Worm (Caenorhabditis elegans): Measurements from ENCODE around the gene chil-27.

Gene chil-27

DNA sequence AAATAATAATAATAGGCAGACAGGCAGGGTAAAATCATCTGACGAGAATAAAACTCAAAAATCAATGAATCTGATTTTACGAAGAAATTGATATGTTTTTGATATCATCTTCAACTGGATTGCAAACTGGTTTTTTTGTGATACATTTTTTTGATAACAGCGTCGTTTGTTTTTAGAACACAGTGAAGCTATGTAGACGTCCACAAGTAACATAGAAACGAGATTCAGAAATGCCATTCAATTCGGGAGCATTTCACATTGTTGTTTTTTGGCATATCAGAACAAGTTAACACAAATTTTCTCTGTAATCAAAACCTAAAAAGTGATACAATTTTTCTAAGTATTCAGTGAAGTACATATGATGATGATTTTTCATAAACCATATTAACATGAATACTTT lies 39.4 kb upstream of the chil-27 start, which contains the start of gene chil-13 (continued):
- TF ChIP-seq cey-2 (tag; optimal IDR thresholded peaks at IDR 0.05; ENCODE audit: borderline replicate concordance, insufficient read depth), result no peak
- TF ChIP-seq unc-130 (GFP tag; optimal IDR thresholded peaks at IDR 0.05), result no peak

DNA sequence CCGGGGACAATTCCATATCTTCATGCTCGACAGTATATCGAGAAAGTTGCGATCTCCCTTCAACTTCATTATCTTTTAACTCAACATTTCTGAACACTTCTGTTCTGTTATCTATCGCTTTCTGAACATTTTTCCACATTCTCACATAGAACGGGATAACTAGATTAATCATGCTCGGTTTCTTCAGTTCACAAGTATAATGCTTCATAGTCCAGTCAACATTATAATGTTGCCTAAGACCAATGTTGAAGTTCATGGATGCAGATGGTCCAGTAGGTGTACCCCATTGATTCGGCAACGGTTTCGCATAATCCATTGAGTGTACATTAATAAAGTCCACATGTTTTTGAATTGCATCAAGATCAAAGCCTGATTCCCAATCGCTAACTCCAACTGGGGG lies 38.8 kb upstream of the chil-27 start:
- no peak for TF ChIP-seq T26A8.4 (GFP tag; IDR thresholded peaks at IDR 0.05)
- peak in 1 of 2 experiments; percentile 91 for TF ChIP-seq unc-62 (GFP tag; optimal IDR thresholded peaks at IDR 0.05 in 1 of 2)
- no peak for TF ChIP-seq unc-62 (tag; optimal IDR thresholded peaks at IDR 0.05)
- peak; percentile 3 for TF ChIP-seq aha-1 (tag)

DNA sequence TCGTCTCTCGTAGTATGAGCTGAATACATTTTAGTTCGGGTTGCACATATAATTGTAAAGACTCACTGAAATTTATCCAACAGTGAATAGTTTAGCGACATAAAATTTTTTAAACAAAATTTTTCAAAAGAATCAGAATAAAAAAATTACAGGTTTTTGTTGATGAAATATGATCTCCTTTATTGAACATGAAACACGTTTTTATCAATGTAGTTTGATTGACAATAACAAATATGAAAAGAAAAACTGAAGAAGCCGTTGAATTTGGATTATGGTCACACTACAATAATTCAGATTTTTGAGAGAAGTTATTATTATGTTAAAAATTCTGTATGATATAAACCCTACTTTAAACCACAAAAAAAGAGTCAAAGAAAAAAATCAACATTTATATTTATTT lies 37.6 kb upstream of the chil-27 start, which contains the start of gene chil-17:
Gene chil-17 (minus strand): TSS at position 101 of the 400 bp plus-strand sequence.
- TF ChIP-seq nhr-77 (tag; optimal IDR thresholded peaks at IDR 0.05) (no peak), F49E8.2 (tag; optimal IDR thresholded peaks at IDR 0.05; ENCODE audit: borderline replicate concordance) (no peak), ztf-7 (tag; optimal IDR thresholded peaks at IDR 0.05) (no peak), nhr-237 (tag; optimal IDR thresholded peaks at IDR 0.05) (no peak), Y5F2A.4 (GFP tag; optimal IDR thresholded peaks at IDR 0.05) (no peak), pqm-1 (tag; optimal IDR thresholded peaks at IDR 0.05) (no peak), rbr-2 (tag; optimal IDR thresholded peaks at IDR 0.05) (no peak), fos-1 (tag; optimal IDR thresholded peaks at IDR 0.05) (no peak), Y48G9A.11 (GFP tag; IDR thresholded peaks at IDR 0.05) (no peak), ctbp-1 (GFP tag; IDR thresholded peaks at IDR 0.05) (no peak), F26F4.8 (GFP tag; conservative IDR thresholded peaks at IDR 0.05) (no peak), mep-1 (tag; optimal IDR thresholded peaks at IDR 0.05) (no peak), ceh-82 (tag; optimal IDR thresholded peaks at IDR 0.05) (no peak), daf-19 (GFP tag; conservative IDR thresholded peaks at IDR 0.05) (no peak)

DNA sequence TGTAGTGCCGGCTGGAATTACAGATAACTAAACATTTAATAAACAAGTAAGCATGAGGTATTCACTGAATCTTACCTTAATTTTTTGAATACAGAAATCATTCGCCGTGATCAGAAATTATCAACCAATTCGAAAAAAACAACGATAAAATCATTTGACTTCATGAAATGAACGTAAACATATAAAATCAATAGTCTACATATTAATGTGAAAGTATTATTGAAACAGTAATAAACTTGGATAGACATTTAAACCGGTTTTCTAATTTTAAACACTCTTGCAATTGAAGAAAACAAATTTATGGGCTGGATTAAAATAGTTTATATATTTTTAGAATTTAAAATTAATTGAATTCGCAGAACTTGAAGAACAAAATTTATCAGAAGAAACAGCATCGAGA lies 35.8 kb upstream of the chil-27 start, which contains the start of gene chil-16:
Gene chil-16 (minus strand): TSS at position 101 of the 400 bp plus-strand sequence.
- TF ChIP-seq fkh-10 (GFP tag; optimal IDR thresholded peaks at IDR 0.05), result no peak
- no peak for TF ChIP-seq lin-1 (GFP tag; IDR thresholded peaks at IDR 0.05)

DNA sequence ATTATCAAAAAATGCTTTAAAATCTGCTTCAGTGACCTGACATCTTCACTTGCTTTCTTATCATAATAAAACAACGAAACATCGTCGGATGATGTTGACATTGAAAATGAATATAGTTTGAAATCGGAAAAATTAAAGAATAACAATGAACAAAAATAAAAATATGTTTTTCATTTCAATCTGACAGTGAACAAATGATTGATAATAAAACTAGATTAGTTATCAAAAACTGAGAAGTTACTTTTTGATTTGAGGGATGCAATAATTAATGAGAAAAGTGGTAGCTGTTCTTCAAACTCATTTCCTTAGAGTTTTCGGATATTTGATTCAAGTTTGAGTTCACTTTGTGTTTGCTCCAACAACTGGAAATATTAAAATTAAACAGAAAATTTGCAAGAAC lies 34.1 kb upstream of the chil-27 start, which contains the start of gene chil-15:
Gene chil-15 (minus strand): TSS at position 101 of the 400 bp plus-strand sequence.
- TF ChIP-seq lin-13 (GFP tag; optimal IDR thresholded peaks at IDR 0.05) (no peak), zip-11 (GFP tag; IDR thresholded peaks at IDR 0.05) (no peak), nhr-111 (GFP tag; optimal IDR thresholded peaks at IDR 0.05) (no peak), nhr-102 (tag; optimal IDR thresholded peaks at IDR 0.05) (no peak), nhr-11 (tag; optimal IDR thresholded peaks at IDR 0.05) (no peak), tra-1 (GFP tag; IDR thresholded peaks at IDR 0.05) (no peak), ztf-11 (tag; optimal IDR thresholded peaks at IDR 0.05) (no peak), nhr-237 (tag; optimal IDR thresholded peaks at IDR 0.05) (no peak), aha-1 (tag) (no peak), nhr-25 (tag; optimal IDR thresholded peaks at IDR 0.05; ENCODE audit: borderline replicate concordance, insufficient read depth) (no peak), aly-2 (tag; optimal IDR thresholded peaks at IDR 0.05) (no peak), attf-4 (tag; optimal IDR thresholded peaks at IDR 0.05) (no peak), saeg-2 (GFP tag; IDR thresholded peaks at IDR 0.05) (no peak)

DNA sequence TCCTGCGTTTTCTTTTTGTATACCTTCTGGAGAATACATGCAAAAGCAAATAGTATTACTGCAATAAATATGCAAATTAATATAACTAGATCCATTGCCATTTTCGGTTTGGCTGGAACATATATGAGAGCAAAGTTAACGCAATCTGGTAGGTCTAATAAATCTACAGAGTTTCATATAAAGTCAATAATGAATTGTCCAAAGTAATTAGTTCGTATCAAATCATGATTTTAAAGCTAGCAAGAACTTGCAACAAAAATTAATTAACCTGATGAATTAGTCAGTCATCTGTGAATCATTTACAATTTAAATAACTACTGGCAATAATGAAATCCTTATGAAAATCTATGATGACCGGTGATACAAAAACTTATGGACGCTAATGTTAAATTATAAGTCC lies 32.3 kb upstream of the chil-27 start, which contains the start of gene R09D1.13:
Gene R09D1.13 (minus strand): TSS at position 101 of the 400 bp plus-strand sequence.
- TF ChIP-seq dmd-8 (GFP tag; IDR thresholded peaks at IDR 0.05) (no peak), arid-1 (GFP tag; conservative IDR thresholded peaks at IDR 0.05) (no peak)
